Worm (Caenorhabditis elegans) whole organism, young adult: ENCODE results near the gene E02C12.12.

ENCODE experiments used
- F22D6.2 ChIP-seq: sonication (generic microtip); optimal IDR thresholded peaks from 2 replicates; lab custom pipeline; 2016; ENCODE audit warnings: mild to moderate bottlenecking, missing genetic modification characterization, missing compliant biosample characterization
- F37B4.10 ChIP-seq: fragments of 200-800 bp; sonication (Bioruptor generic); IDR thresholded peaks from 2 replicates; pipeline ENCODE4 v1.3.6; 2022; ENCODE audit warnings: missing genetic modification characterization, missing compliant biosample characterization
- F39B2.1 ChIP-seq: fragments of 200-800 bp; sonication (Bioruptor generic); IDR thresholded peaks from 2 replicates; pipeline ENCODE4 v1.3.6; 2022; ENCODE audit warnings: missing genetic modification reagents, missing genetic modification characterization, missing compliant biosample characterization
- F57C9.4 ChIP-seq: sonication (generic microtip); optimal IDR thresholded peaks from 2 replicates; lab custom pipeline; 2017; ENCODE audit warnings: mild to moderate bottlenecking, missing genetic modification characterization, missing compliant biosample characterization
- K11D2.4 ChIP-seq: fragments of 200-800 bp; sonication (Bioruptor generic); IDR thresholded peaks from 2 replicates; pipeline ENCODE4 v1.3.6; 2022; ENCODE audit warnings: missing genetic modification reagents, missing genetic modification characterization, missing compliant biosample characterization
- K12H6.12 ChIP-seq: fragments of 200-800 bp; sonication (Bioruptor generic); optimal IDR thresholded peaks from 2 replicates; lab custom pipeline; 2018; ENCODE audit warnings: mild to moderate bottlenecking, missing genetic modification characterization, missing compliant biosample characterization
- Y53F4B.3 ChIP-seq: fragments of 200-800 bp; sonication (Bioruptor generic); IDR thresholded peaks from 2 replicates; pipeline ENCODE4 v1.3.6; 2022; ENCODE audit warnings: missing genetic modification reagents, missing genetic modification characterization, missing compliant biosample characterization
- Y53G8AR.9 ChIP-seq: fragments of 200-800 bp; sonication (Bioruptor generic); conservative IDR thresholded peaks from 2 replicates; pipeline ENCODE4 v1.3.6; 2022; ENCODE audit warnings: missing genetic modification reagents, missing genetic modification characterization, missing compliant biosample characterization
- Y56A3A.18 ChIP-seq: fragments of 200-800 bp; sonication (Bioruptor generic); IDR thresholded peaks from 2 replicates; pipeline ENCODE4 v1.3.6; 2022; ENCODE audit warnings: missing genetic modification reagents, missing genetic modification characterization, missing compliant biosample characterization
- Y67H2A.10 ChIP-seq: fragments of 200-800 bp; sonication (Bioruptor generic); conservative IDR thresholded peaks from 2 replicates; pipeline ENCODE4 v1.3.6; 2022; ENCODE audit warnings: missing genetic modification reagents, missing genetic modification characterization, missing compliant biosample characterization
- Y79H2A.3 ChIP-seq: fragments of 200-800 bp; sonication (Bioruptor generic); conservative IDR thresholded peaks from 2 replicates; pipeline ENCODE4 v1.3.6; 2022; ENCODE audit warnings: missing genetic modification reagents, missing genetic modification characterization, missing compliant biosample characterization
- Y95B8A.8 ChIP-seq: fragments of 200-800 bp; sonication (Bioruptor generic); IDR thresholded peaks from 2 replicates; pipeline ENCODE4 v1.3.6; 2022; ENCODE audit warnings: missing genetic modification reagents, missing genetic modification characterization, missing compliant biosample characterization
- akir-1 ChIP-seq: fragments of 200-800 bp; sonication (Bioruptor generic); optimal IDR thresholded peaks from 2 replicates; lab custom pipeline; 2018; ENCODE audit warnings: mild to moderate bottlenecking, missing genetic modification characterization, moderate library complexity, missing compliant biosample characterization
- athp-1 ChIP-seq: sonication (generic microtip); optimal IDR thresholded peaks from 2 replicates; lab custom pipeline; 2017; ENCODE audit warnings: mild to moderate bottlenecking, missing genetic modification characterization, missing compliant biosample characterization
- attf-3 ChIP-seq: fragments of 200-800 bp; sonication (Bioruptor generic); conservative IDR thresholded peaks from 2 replicates; pipeline ENCODE4 v1.3.6; 2022; ENCODE audit warnings: missing genetic modification reagents, missing genetic modification characterization, missing compliant biosample characterization
- ceh-27 ChIP-seq: fragments of 200-800 bp; sonication (Bioruptor generic); optimal IDR thresholded peaks from 2 replicates; lab custom pipeline; 2018; ENCODE audit warnings: mild to moderate bottlenecking, missing genetic modification characterization, moderate library complexity, missing compliant biosample characterization
- chd-7 ChIP-seq: sonication (generic microtip); optimal IDR thresholded peaks from 2 replicates; lab custom pipeline; 2016; ENCODE audit warnings: mild to moderate bottlenecking, missing genetic modification characterization, moderate library complexity, missing compliant biosample characterization
- die-1 ChIP-seq: sonication (generic microtip); optimal IDR thresholded peaks from 2 replicates; lab custom pipeline; 2016; ENCODE audit warnings: missing genotype, mild to moderate bottlenecking, missing genetic modification characterization, missing compliant biosample characterization
- dox-1 ChIP-seq: fragments of 200-800 bp; sonication (Bioruptor generic); IDR thresholded peaks from 2 replicates; pipeline ENCODE4 v1.3.6; 2022; ENCODE audit warnings: missing genetic modification reagents, missing genetic modification characterization, missing compliant biosample characterization
- egl-18 ChIP-seq: fragments of 200-800 bp; sonication (Bioruptor generic); IDR thresholded peaks from 2 replicates; pipeline ENCODE4 v1.3.6; 2022; ENCODE audit warnings: missing genetic modification reagents, missing genetic modification characterization, missing compliant biosample characterization
- egl-44 ChIP-seq: fragments of 200-800 bp; sonication (Bioruptor generic); IDR thresholded peaks from 2 replicates; pipeline ENCODE4 v1.3.6; 2022; ENCODE audit warnings: missing genetic modification reagents, missing genetic modification characterization, missing compliant biosample characterization
- ets-4 ChIP-seq: fragments of 200-800 bp; sonication (Bioruptor generic); optimal IDR thresholded peaks from 2 replicates; lab custom pipeline; 2018; ENCODE audit warnings: mild to moderate bottlenecking, missing genetic modification characterization, missing compliant biosample characterization
- gei-17 ChIP-seq: fragments of 200-800 bp; sonication (Bioruptor generic); optimal IDR thresholded peaks from 2 replicates; lab custom pipeline; 2018; ENCODE audit warnings: mild to moderate bottlenecking, missing genetic modification characterization, missing compliant biosample characterization
- him-1 ChIP-seq: sonication (generic microtip); optimal IDR thresholded peaks from 2 replicates; lab custom pipeline; 2016; ENCODE audit warnings: missing genotype, missing genetic modification reagents, missing genetic modification characterization, missing compliant biosample characterization
- hmg-1.2 ChIP-seq: fragments of 200-800 bp; sonication (Bioruptor generic); IDR thresholded peaks from 2 replicates; pipeline ENCODE4 v1.3.6; 2022; ENCODE audit warnings: missing genetic modification reagents, missing genetic modification characterization, missing compliant biosample characterization
- hmg-20 ChIP-seq: fragments of 200-800 bp; sonication (Bioruptor generic); IDR thresholded peaks from 2 replicates; pipeline ENCODE4 v1.3.6; 2022; ENCODE audit warnings: missing genetic modification reagents, missing genetic modification characterization, missing compliant biosample characterization
- hsf-1 ChIP-seq: fragments of 200-800 bp; sonication (Bioruptor generic); IDR thresholded peaks from 2 replicates; pipeline ENCODE4 v1.3.6; 2022; ENCODE audit warnings: missing genetic modification reagents, missing genetic modification characterization, missing compliant biosample characterization
- lag-1 ChIP-seq: fragments of 200-800 bp; sonication (Bioruptor generic); IDR thresholded peaks from 2 replicates; pipeline ENCODE4 v1.3.6; 2022; ENCODE audit warnings: missing genetic modification reagents, missing genetic modification characterization, missing compliant biosample characterization
- let-526 ChIP-seq: fragments of 200-800 bp; sonication (Bioruptor generic); IDR thresholded peaks from 2 replicates; pipeline ENCODE4 v1.3.6; 2022; ENCODE audit warnings: missing genetic modification reagents, missing genetic modification characterization, missing compliant biosample characterization
- let-607 ChIP-seq, 2 experiments: fragments of 200-800 bp in 1 of 2; sonication (Bioruptor generic) in 1 of 2; sonication (generic microtip) in 1 of 2; optimal IDR thresholded peaks; 2 replicates each; lab custom pipeline; 2016 to 2018; ENCODE audit warnings: mild to moderate bottlenecking in 2 of 2, missing compliant biosample characterization in 2 of 2, missing genetic modification characterization in 2 of 2, moderate library complexity in 2 of 2, missing genotype in 1 of 2
- lin-35 ChIP-seq, 3 experiments: fragments of 150-350 bp in 2 of 3; sonication (generic microtip) in 1 of 3; optimal IDR thresholded peaks; 2 replicates each; lab custom pipeline; 2014 to 2018; ENCODE audit warnings: missing biosample characterization in 3 of 3, missing genetic modification characterization in 3 of 3, missing genetic modification reagents in 3 of 3
- lin-40 ChIP-seq: sonication (generic microtip); optimal IDR thresholded peaks from 2 replicates; lab custom pipeline; 2016; ENCODE audit warnings: missing genetic modification characterization, mild to moderate bottlenecking, missing compliant biosample characterization, missing genotype, missing genetic modification reagents
- lsy-27 ChIP-seq: sonication (generic microtip); optimal IDR thresholded peaks from 2 replicates; lab custom pipeline; 2017; ENCODE audit warnings: missing genetic modification characterization, mild to moderate bottlenecking, missing compliant biosample characterization, antibody characterized with exemption, missing genotype, borderline replicate concordance; ENCODE audit not compliant: insufficient read depth
- madf-10 ChIP-seq: sonication (generic microtip); optimal IDR thresholded peaks from 2 replicates; lab custom pipeline; 2016; ENCODE audit warnings: mild to moderate bottlenecking, missing genetic modification characterization, missing compliant biosample characterization
- mcd-1 ChIP-seq: fragments of 200-800 bp; sonication (Bioruptor generic); IDR thresholded peaks from 2 replicates; pipeline ENCODE4 v1.3.6; 2022; ENCODE audit warnings: missing genetic modification reagents, missing genetic modification characterization, missing compliant biosample characterization
- nhr-120 ChIP-seq: fragments of 200-800 bp; sonication (Bioruptor generic); IDR thresholded peaks from 2 replicates; pipeline ENCODE4 v1.3.6; 2022; ENCODE audit warnings: missing genetic modification characterization, missing compliant biosample characterization
- nhr-90 ChIP-seq: sonication (generic microtip); optimal IDR thresholded peaks from 2 replicates; lab custom pipeline; 2016; ENCODE audit warnings: missing genotype, mild to moderate bottlenecking, missing genetic modification characterization, missing compliant biosample characterization
- pbrm-1 ChIP-seq: fragments of 200-800 bp; sonication (Bioruptor generic); IDR thresholded peaks from 2 replicates; pipeline ENCODE4 v1.3.6; 2022; ENCODE audit warnings: missing genetic modification reagents, missing genetic modification characterization, missing compliant biosample characterization
- rcor-1 ChIP-seq: fragments of 200-800 bp; sonication (Bioruptor generic); IDR thresholded peaks from 2 replicates; pipeline ENCODE4 v1.3.6; 2022; ENCODE audit warnings: missing genetic modification reagents, missing genetic modification characterization, missing compliant biosample characterization
- repo-1 ChIP-seq: sonication (generic microtip); optimal IDR thresholded peaks from 2 replicates; lab custom pipeline; 2017; ENCODE audit warnings: mild to moderate bottlenecking, missing genetic modification characterization, missing compliant biosample characterization
- sdz-38 ChIP-seq: sonication (generic microtip); optimal IDR thresholded peaks from 2 replicates; lab custom pipeline; 2016; ENCODE audit warnings: missing genotype, missing genetic modification characterization, missing compliant biosample characterization
- sea-2 ChIP-seq: fragments of 200-800 bp; sonication (Bioruptor generic); IDR thresholded peaks from 2 replicates; pipeline ENCODE4 v1.3.6; 2022; ENCODE audit warnings: missing genetic modification characterization, missing compliant biosample characterization
- somi-1 ChIP-seq: fragments of 200-800 bp; sonication (Bioruptor generic); optimal IDR thresholded peaks from 2 replicates; lab custom pipeline; 2018; ENCODE audit warnings: mild to moderate bottlenecking, missing genetic modification characterization, missing compliant biosample characterization
- tlf-1 ChIP-seq: fragments of 200-800 bp; sonication (Bioruptor generic); optimal IDR thresholded peaks from 2 replicates; lab custom pipeline; 2018; ENCODE audit warnings: mild to moderate bottlenecking, missing genetic modification characterization, missing compliant biosample characterization
- ztf-18 ChIP-seq: sonication (generic microtip); optimal IDR thresholded peaks from 2 replicates; lab custom pipeline; 2016; ENCODE audit warnings: missing genotype, mild to moderate bottlenecking, missing genetic modification characterization, missing compliant biosample characterization
- ztf-26 ChIP-seq: sonication (generic microtip); optimal IDR thresholded peaks from 2 replicates; lab custom pipeline; 2017; ENCODE audit warnings: missing genetic modification characterization, missing compliant biosample characterization

The E02C12.12 gene

DNA sequence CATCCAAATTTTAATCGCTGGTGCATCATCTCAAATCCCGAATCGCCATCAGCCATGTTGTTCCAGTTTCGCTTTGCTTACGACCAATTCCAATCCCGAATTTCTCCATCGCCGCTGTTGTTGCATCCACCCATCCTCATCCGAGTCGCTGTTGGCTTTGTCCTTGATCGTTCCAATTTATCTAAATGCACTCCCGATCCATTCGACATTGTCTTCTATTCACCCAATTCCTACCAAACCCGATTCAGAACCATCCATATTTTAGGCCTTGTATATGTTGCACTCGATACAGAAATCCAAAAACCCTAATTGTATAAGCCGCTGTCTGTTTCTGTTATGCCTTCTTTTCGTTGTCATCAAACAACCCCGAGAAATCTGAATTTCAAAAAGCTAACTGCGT, 41.8 kb downstream of the E02C12.12 start (continued):
- TF ChIP-seq lsy-27 (tag; lab: Kevin White, UChicago) (no peak), mcd-1 (GFP tag; lab: Robert Waterston, UW) (peak; percentile 49; the same call in 1 of the 2 replicates), F39B2.1 (peak; percentile 50; the same call in 1 of the 2 replicates), Y53F4B.3 (GFP tag; lab: Robert Waterston, UW) (peak; percentile 36; the same call in 1 of the 2 replicates), K11D2.4 (GFP tag; lab: Robert Waterston, UW) (peak; percentile 87), egl-18 (no peak), lag-1 (GFP tag; lab: Robert Waterston, UW) (no peak), Y95B8A.8 (peak; percentile 88), repo-1 (tag; lab: Kevin White, UChicago) (peak; percentile 75), F57C9.4 (tag; lab: Kevin White, UChicago) (no peak), ztf-18 (tag; lab: Kevin White, UChicago) (no peak), F22D6.2 (tag; lab: Kevin White, UChicago) (no peak), nhr-120 (GFP tag; lab: Robert Waterston, UW) (0 out of 2 replicates have a peak, but pooled peaks have one; percentile 43), attf-3 (GFP tag; lab: Robert Waterston, UW) (0 out of 2 replicates have a peak, but pooled peaks have one; percentile 13), Y67H2A.10 (GFP tag; lab: Robert Waterston, UW) (0 out of 2 replicates have a peak, but pooled peaks have one; percentile 24), lin-35 (GFP tag; optimal IDR thresholded peaks at IDR 0.05; lab: Kevin White, UChicago) (peak in 1 of 3 experiments; percentile 49), ets-4 (GFP tag; lab: Kevin White, UChicago) (no peak), sdz-38 (tag; lab: Kevin White, UChicago) (no peak), lin-40 (tag; lab: Kevin White, UChicago) (no peak), him-1 (tag; lab: Kevin White, UChicago) (no peak), let-526 (GFP tag; lab: Robert Waterston, UW) (no peak), K12H6.12 (peak; percentile 8), F37B4.10 (GFP tag; lab: Robert Waterston, UW) (peak; percentile 94), ztf-26 (tag; lab: Kevin White, UChicago) (no peak), somi-1 (no peak), athp-1 (tag; lab: Kevin White, UChicago) (no peak), madf-10 (no peak), hmg-20 (GFP tag; lab: Robert Waterston, UW) (0 out of 2 replicates have a peak, but pooled peaks have one; percentile 54), tlf-1 (GFP tag; lab: Kevin White, UChicago) (peak; percentile 47), ceh-27 (GFP tag; lab: Kevin White, UChicago) (no peak), nhr-90 (tag; lab: Kevin White, UChicago) (no peak), chd-7 (tag; lab: Kevin White, UChicago) (peak; percentile 49), sea-2 (peak; percentile 65; the same call in 1 of the 2 replicates), gei-17 (GFP tag; lab: Kevin White, UChicago) (no peak), let-607 (tag; optimal IDR thresholded peaks at IDR 0.05; lab: Kevin White, UChicago) (no peak), dox-1 (peak; percentile 58; the same call in 1 of the 2 replicates), Y53G8AR.9 (GFP tag; lab: Robert Waterston, UW) (peak; percentile 96), akir-1 (no peak), die-1 (tag; lab: Kevin White, UChicago) (no peak)
- TF ChIP-seq, all 124 proteins: peak for 53

DNA sequence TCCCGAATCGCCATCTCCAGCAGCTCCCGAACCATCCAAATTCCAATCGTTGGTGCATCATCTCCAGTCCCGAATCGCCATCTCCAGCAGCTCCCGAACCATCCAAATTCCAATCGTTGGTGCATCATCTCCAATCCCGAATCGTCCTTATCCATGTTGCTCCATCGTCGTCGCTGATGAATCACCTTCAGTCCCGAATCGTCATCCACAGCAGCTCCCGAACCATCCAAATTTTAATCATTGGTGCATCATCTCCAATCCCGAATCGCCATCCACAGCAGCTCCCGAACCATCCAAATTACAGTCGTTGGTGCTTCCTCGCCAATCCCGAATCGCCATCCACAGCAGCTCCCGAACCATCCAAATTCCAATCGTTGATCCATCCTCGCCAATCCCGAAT, 42.8 kb downstream of the E02C12.12 start:
- TF ChIP-seq sea-2 (0 out of 2 replicates have a peak, but pooled peaks have one; percentile 64), hsf-1 (GFP tag; lab: Robert Waterston, UW) (peak; percentile 54; the same call in 1 of the 2 replicates), rcor-1 (peak; percentile 31; the same call in 1 of the 2 replicates), Y56A3A.18 (GFP tag; lab: Robert Waterston, UW) (peak; percentile 42; the same call in 1 of the 2 replicates), F37B4.10 (GFP tag; lab: Robert Waterston, UW) (peak; percentile 89; the same call in 1 of the 2 replicates), hmg-1.2 (GFP tag; lab: Robert Waterston, UW) (peak; percentile 23; the same call in 1 of the 2 replicates), mcd-1 (GFP tag; lab: Robert Waterston, UW) (0 out of 2 replicates have a peak, but pooled peaks have one; percentile 8), pbrm-1 (GFP tag; lab: Robert Waterston, UW) (0 out of 2 replicates have a peak, but pooled peaks have one; percentile 46), egl-44 (GFP tag; lab: Robert Waterston, UW) (peak; percentile 24; the same call in 1 of the 2 replicates), Y79H2A.3 (GFP tag; lab: Robert Waterston, UW) (0 out of 2 replicates have a peak, but pooled peaks have one; percentile 36)
